Fruit fly (Drosophila melanogaster): Measurements from ENCODE around the gene Snmp1.

DNA sequence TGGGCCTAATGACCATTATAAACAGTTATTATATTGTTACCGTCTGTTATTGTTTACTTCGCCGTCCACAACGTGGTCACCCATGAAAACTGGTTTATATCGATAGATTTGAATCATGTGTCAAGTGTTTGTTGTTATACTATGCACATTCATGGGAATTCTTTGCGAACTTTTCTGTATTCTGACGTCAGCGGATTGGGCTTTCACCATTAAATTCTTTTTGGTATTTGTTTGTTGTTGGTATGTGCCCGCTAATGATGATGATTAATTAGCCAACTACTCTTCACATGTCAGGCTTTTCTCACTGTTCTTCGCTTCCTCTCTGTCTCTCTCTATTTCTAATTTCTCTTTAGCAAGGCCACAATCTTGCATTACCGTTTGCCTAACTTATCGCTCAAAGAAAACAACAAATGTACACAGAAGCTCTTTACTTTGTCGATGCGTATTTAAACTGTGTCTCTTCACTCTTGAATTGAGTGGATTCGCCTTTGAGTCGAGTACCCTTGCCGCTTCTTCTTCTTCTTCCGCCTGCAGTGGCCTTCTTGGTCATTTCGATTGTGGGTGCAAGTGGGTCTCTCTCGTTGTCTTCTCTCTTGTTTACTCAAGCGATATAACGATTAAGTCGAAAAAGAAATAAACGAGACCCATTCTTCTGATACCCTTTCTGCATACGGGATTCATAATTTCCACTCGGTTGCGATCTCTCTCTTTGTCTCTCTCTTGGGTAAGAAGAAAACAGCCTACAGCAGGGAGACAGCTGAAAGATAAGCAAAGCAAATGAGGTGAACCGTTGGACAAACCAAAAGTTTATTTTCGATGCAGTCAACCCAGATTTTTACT lies 35.9 kb upstream of the Snmp1 start:
- TF ChIP-seq woc (GFP tag; optimal IDR thresholded peaks at IDR 0.05) (no peak), lola (GFP tag; optimal IDR thresholded peaks at IDR 0.05) (no peak), Dfd (GFP tag; optimal IDR thresholded peaks at IDR 0.05) (no peak), br (GFP tag; optimal IDR thresholded peaks at IDR 0.05) (no peak), Mio (GFP tag; optimal IDR thresholded peaks at IDR 0.05) (no peak), jim (GFP tag; optimal IDR thresholded peaks at IDR 0.05) (no peak), foxo (GFP tag; optimal IDR thresholded peaks at IDR 0.05) (no peak), sv (GFP tag; optimal IDR thresholded peaks at IDR 0.05) (no peak), Dif (GFP tag; optimal IDR thresholded peaks at IDR 0.05; ENCODE audit: partially characterized antibody) (peak; percentile 64), pan (optimal IDR thresholded peaks at IDR 0.05) (no peak), sage (GFP tag; optimal IDR thresholded peaks at IDR 0.05) (no peak), CG32264 (GFP tag; optimal IDR thresholded peaks at IDR 0.05) (no peak)
